Worm (Caenorhabditis elegans): ENCODE data around the gene magu-4.

DNA sequence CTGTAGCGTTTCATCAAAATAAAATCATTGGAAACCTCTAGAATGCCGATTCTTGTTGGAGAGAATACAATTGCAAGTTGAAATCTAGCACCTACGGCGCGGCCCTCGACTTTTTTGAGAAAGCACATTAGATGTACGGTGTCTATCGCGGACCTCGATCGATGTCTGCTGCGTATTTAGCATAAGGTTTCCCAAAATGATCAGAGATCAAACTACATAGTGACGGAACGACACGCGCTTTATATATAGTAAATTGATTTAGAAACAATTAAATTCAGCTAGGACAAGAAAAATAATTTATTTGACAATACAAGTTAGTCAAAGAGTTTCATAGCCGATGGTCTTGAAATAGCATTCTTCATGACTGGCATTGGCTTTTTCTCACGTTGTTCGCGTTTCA, 16.6 kb downstream of the magu-4 start:
- no peak for TF ChIP-seq tra-4 (tag; optimal IDR thresholded peaks at IDR 0.05)
- TF ChIP-seq ceh-36 (tag; optimal IDR thresholded peaks at IDR 0.05) = no peak
- no peak for TF ChIP-seq sea-1 (GFP tag; conservative IDR thresholded peaks at IDR 0.05)
- TF ChIP-seq B0310.2 (tag; optimal IDR thresholded peaks at IDR 0.05) = no peak
